Fruit fly (Drosophila melanogaster): Measurements from ENCODE around the gene ND-MNLL.

Gene ND-MNLL

DNA sequence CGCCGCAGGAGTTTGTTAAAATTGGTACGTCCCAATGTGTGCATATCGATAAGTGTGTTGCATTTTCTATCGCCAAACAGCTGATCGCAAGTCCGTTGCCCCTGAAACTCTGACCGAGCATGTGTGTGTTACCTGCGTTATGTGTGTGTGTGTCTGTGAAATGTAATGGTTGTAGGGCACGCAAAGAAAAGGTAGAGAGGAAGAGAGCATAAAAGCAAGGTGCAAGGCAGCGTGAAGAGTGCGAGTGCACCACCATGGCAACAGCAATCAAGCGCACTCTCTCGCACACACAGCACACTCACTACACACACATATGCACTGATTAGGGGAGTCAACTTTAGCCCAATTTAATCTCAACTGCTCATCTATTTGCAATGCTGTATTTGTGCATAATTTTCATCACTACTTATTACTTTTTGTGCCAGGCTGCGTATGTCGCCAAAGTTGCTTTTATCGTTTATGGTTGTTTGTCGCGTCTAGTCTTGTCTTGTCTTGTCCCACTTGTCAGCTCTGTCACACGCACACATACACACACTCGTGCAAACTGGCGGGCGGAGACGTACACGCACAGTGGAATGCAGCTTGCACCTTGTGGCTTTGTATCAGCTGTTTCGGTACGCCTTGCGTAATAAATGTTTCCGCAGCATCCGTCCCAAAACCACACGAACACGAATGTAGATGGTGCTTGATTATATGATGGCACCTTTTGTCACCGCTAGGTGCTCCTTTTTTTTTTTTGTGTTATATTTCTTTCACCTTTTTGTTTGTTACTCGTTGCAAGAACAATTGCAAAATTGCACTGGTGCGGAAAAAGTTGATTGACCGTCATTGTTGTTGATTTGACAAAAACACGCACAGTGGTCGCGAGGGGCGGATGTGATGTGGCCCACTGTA lies 44.2 kb upstream of the ND-MNLL start (continued):
- TF ChIP-seq Hr78 (GFP tag; optimal IDR thresholded peaks at IDR 0.05): no peak
- TF ChIP-seq sage (GFP tag; optimal IDR thresholded peaks at IDR 0.05): no peak
- TF ChIP-seq tai (GFP tag; optimal IDR thresholded peaks at IDR 0.05): no peak
- peak; percentile 70 for TF ChIP-seq h (GFP tag; optimal IDR thresholded peaks at IDR 0.05)
- TF ChIP-seq sv (GFP tag; optimal IDR thresholded peaks at IDR 0.05): peak; percentile 56

DNA sequence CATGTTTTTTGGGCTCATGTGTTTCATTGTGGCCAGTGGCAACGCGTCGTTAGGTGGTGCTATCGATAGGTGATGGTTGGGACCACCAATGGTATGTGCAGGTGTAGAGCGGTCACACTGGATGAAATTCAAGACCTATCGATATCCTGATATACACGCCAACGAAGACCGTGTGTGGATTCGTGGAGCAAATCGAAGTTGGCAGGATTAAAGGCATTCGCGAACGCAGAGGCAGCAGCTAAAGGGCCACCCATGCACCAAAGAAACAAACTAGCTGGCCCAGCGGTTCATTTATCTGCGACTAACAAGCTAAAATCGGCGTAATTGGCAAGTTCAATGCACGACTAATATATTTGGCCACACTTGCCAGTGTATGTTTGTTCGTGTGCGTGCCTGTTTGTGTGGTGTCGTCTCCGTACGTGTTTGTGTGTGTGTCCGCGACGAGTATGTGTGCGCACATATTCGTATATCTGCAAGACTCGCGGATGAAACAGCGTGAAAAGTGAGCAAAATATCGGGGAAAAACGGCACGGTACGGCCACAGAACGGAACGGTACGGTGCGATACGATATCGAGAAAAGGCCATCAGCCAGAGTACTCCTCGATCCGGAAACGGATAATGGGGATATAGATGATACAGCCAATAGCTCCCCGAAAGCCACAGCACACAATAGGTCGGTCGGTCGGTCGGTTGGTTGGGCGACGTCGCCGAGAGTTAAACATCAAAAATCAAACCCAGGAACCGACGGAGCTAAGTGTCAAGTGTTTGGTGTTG lies 42.4 kb upstream of the ND-MNLL start, which contains the start of gene Ubr3:
Gene Ubr3, plus strand, starts transcription at position 99 of the 775 bp plus-strand sequence.
- peak; percentile 27 for TF ChIP-seq psq (GFP tag; optimal IDR thresholded peaks at IDR 0.05)
- TF ChIP-seq h (GFP tag; optimal IDR thresholded peaks at IDR 0.05): peak; percentile 59
- TF ChIP-seq Jra (GFP tag; optimal IDR thresholded peaks at IDR 0.05): peak; percentile 54
- peak in 1 of 2 experiments; percentile 42 for TF ChIP-seq foxo (GFP tag; optimal IDR thresholded peaks at IDR 0.05)
- TF ChIP-seq rgr (GFP tag; optimal IDR thresholded peaks at IDR 0.05): peak; percentile 1
- TF ChIP-seq N (GFP tag; optimal IDR thresholded peaks at IDR 0.05): peak; percentile 7
- no peak for TF ChIP-seq CrebA (GFP tag; optimal IDR thresholded peaks at IDR 0.05; ENCODE audit: borderline replicate concordance)
- no peak for TF ChIP-seq brk (GFP tag; optimal IDR thresholded peaks at IDR 0.05)
- no peak for TF ChIP-seq Rel (GFP tag; optimal IDR thresholded peaks at IDR 0.05)
- TF ChIP-seq Rel (tag; optimal IDR thresholded peaks at IDR 0.05): peak; percentile 91
- peak; percentile 10 for TF ChIP-seq Sp1 (GFP tag; optimal IDR thresholded peaks at IDR 0.05)
- peak; percentile 9 for TF ChIP-seq OdsH (GFP tag; optimal IDR thresholded peaks at IDR 0.05)
- TF ChIP-seq br (GFP tag; optimal IDR thresholded peaks at IDR 0.05): no peak
- no peak for TF ChIP-seq woc (GFP tag; optimal IDR thresholded peaks at IDR 0.05)
- TF ChIP-seq fru (GFP tag; optimal IDR thresholded peaks at IDR 0.05): peak; percentile 27
- TF ChIP-seq Abd-B (GFP tag; optimal IDR thresholded peaks at IDR 0.05): peak; percentile 11

DNA sequence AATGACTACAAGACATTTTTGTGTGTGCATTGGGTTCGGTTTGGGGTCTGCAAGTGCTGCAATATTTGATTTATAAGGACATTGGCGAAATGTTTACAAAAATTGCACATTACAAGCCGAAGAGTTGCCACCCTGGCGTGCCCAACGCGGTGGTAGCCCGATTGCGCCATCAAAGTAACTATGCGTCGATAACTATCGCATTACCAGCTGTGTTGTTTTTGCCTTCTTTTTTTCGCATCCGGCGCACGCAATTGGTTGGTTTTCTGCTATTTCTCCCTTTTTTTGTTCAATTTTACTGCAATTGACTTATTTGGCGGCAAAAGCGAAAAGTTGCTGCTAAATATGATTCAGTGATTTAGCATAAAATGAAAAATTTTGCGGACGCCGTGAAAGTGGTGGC lies 41.1 kb upstream of the ND-MNLL start, which contains the start of gene RpS14b:
Gene RpS14b, plus strand, starts transcription at position 220 of the 400 bp plus-strand sequence.
- peak; percentile 92 for TF ChIP-seq Hr83 (GFP tag; optimal IDR thresholded peaks at IDR 0.05; ENCODE audit: poor library complexity, severe bottlenecking)
- peak; percentile 76 for TF ChIP-seq Jra (GFP tag; optimal IDR thresholded peaks at IDR 0.05)
- TF ChIP-seq dl (GFP tag; optimal IDR thresholded peaks at IDR 0.05; ENCODE audit: insufficient read depth in 1 of 2, partially characterized antibody in 2 of 2): no peak
- peak in 1 of 2 experiments; percentile 67 for TF ChIP-seq foxo (GFP tag; optimal IDR thresholded peaks at IDR 0.05)
- TF ChIP-seq Hnf4 (GFP tag; optimal IDR thresholded peaks at IDR 0.05): peak; percentile 77
- TF ChIP-seq dsf (GFP tag; optimal IDR thresholded peaks at IDR 0.05; ENCODE audit: borderline replicate concordance): peak; percentile 58
- TF ChIP-seq Hr78 (GFP tag; optimal IDR thresholded peaks at IDR 0.05): no peak
- no peak for TF ChIP-seq Myc (optimal IDR thresholded peaks at IDR 0.05)
- TF ChIP-seq br (GFP tag; optimal IDR thresholded peaks at IDR 0.05): peak; percentile 69
- TF ChIP-seq Mio (GFP tag; optimal IDR thresholded peaks at IDR 0.05): no peak
- TF ChIP-seq CG32264 (GFP tag; optimal IDR thresholded peaks at IDR 0.05): peak; percentile 30
- no peak for TF ChIP-seq pan (optimal IDR thresholded peaks at IDR 0.05)
- TF ChIP-seq rgr (GFP tag; optimal IDR thresholded peaks at IDR 0.05): peak; percentile 81
- TF ChIP-seq HLH106 (tag; optimal IDR thresholded peaks at IDR 0.05): peak; percentile 50
- no peak for TF ChIP-seq lola (GFP tag; optimal IDR thresholded peaks at IDR 0.05)
- peak; percentile 27 for TF ChIP-seq sage (GFP tag; optimal IDR thresholded peaks at IDR 0.05)
- peak; percentile 21 for TF ChIP-seq ey (GFP tag; optimal IDR thresholded peaks at IDR 0.05)
- peak; percentile 50 for TF ChIP-seq fru (GFP tag; optimal IDR thresholded peaks at IDR 0.05)
- TF ChIP-seq jim (GFP tag; optimal IDR thresholded peaks at IDR 0.05): peak; percentile 27
- peak; percentile 74 for TF ChIP-seq Sp1 (GFP tag; optimal IDR thresholded peaks at IDR 0.05)
- no peak for TF ChIP-seq Rel (GFP tag; optimal IDR thresholded peaks at IDR 0.05)
- peak; percentile 76 for TF ChIP-seq Rel (tag; optimal IDR thresholded peaks at IDR 0.05)
- peak; percentile 49 for TF ChIP-seq CG9705 (GFP tag; optimal IDR thresholded peaks at IDR 0.05)
- TF ChIP-seq Dfd (GFP tag; optimal IDR thresholded peaks at IDR 0.05): no peak
- peak; percentile 51 for TF ChIP-seq sv (GFP tag; optimal IDR thresholded peaks at IDR 0.05)
- TF ChIP-seq OdsH (GFP tag; optimal IDR thresholded peaks at IDR 0.05): peak; percentile 46
- TF ChIP-seq psq (GFP tag; optimal IDR thresholded peaks at IDR 0.05): peak; percentile 53
- no peak for TF ChIP-seq GATAd (GFP tag; optimal IDR thresholded peaks at IDR 0.05)
- TF ChIP-seq tai (GFP tag; optimal IDR thresholded peaks at IDR 0.05): no peak
- TF ChIP-seq usp (GFP tag; optimal IDR thresholded peaks at IDR 0.05): no peak
- TF ChIP-seq h (GFP tag; optimal IDR thresholded peaks at IDR 0.05): peak; percentile 71
- TF ChIP-seq dmrt93B (GFP tag; optimal IDR thresholded peaks at IDR 0.05): peak; percentile 66

Measured in whole organism, wandering third instar larva.